Worm (Caenorhabditis elegans) whole organism, L3 larva: ENCODE measurements around the gene B0228.6.

Experiments
- R02D3.7 ChIP-seq: fragments of 150-350 bp; optimal IDR thresholded peaks from 2 replicates; lab custom pipeline; 2014; ENCODE audit warnings: missing biosample characterization, missing genetic modification characterization
- ama-1 ChIP-seq: fragments of 150-350 bp; optimal IDR thresholded peaks from 2 replicates; lab custom pipeline; 2018
- elt-2 ChIP-seq: sonication (generic microtip); optimal IDR thresholded peaks from 2 replicates; lab custom pipeline; 2016; ENCODE audit warnings: missing genetic modification reagents, mild to moderate bottlenecking, missing genetic modification characterization, missing compliant biosample characterization
- fos-1 ChIP-seq: fragments of 150-350 bp; optimal IDR thresholded peaks from 2 replicates; lab custom pipeline; 2014; ENCODE audit warnings: missing biosample characterization, missing genetic modification characterization
- lsy-12 ChIP-seq: sonication (generic microtip); optimal IDR thresholded peaks from 2 replicates; lab custom pipeline; 2016; ENCODE audit warnings: mild to moderate bottlenecking, missing genetic modification characterization, missing compliant biosample characterization
- nhr-23 ChIP-seq: fragments of 150-350 bp; optimal IDR thresholded peaks from 2 replicates; lab custom pipeline; 2014; ENCODE audit warnings: missing biosample characterization, missing genetic modification reagents, missing genetic modification characterization
- nhr-237 ChIP-seq: fragments of 150-350 bp; optimal IDR thresholded peaks from 2 replicates; lab custom pipeline; 2014; ENCODE audit warnings: missing biosample characterization, missing genetic modification characterization
- nhr-77 ChIP-seq: fragments of 150-350 bp; optimal IDR thresholded peaks from 2 replicates; lab custom pipeline; 2014; ENCODE audit warnings: missing biosample characterization, missing genetic modification characterization
- snpc-4 ChIP-seq: fragments of 150-350 bp; optimal IDR thresholded peaks from 2 replicates; lab custom pipeline; 2014; ENCODE audit warnings: missing biosample characterization, missing genetic modification characterization
- tbx-2 ChIP-seq: sonication (generic microtip); optimal IDR thresholded peaks from 2 replicates; lab custom pipeline; 2016; ENCODE audit warnings: mild to moderate bottlenecking, missing genetic modification characterization, missing compliant biosample characterization
- ztf-4 ChIP-seq: fragments of 150-350 bp; optimal IDR thresholded peaks from 2 replicates; lab custom pipeline; 2014; ENCODE audit warnings: missing biosample characterization, missing genetic modification characterization

DNA sequence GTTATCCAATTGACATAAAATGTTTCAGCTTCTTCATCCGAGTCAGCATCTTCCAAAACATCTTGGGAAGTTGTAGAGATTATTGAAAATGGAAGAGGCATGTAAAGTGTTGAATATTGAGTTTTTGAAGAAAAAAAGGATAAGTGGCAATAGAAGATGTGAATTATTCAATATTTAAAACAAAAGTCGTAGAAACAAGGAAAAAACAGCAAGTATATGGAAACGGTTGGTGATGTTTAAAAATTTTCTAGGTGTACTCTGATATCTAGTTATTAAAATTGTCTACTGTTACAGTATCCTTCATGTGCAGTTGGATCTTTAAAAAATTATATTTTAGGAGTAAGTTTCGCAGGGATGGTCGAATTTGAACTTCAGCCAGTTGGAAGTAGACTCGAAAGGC is 17.0 kb upstream of the B0228.6 start, which contains the start of gene C06A8.8:
- TF ChIP-seq elt-2 (tag; lab: Kevin White, UChicago) (no peak), nhr-77 (no peak), R02D3.7 (tag; lab: Kevin White, UChicago) (no peak), fos-1 (tag; lab: Kevin White, UChicago) (no peak), snpc-4 (tag; lab: Kevin White, UChicago) (no peak), lsy-12 (no peak), ama-1 (lab: Kevin White, UChicago) (no peak), ztf-4 (no peak), tbx-2 (tag; lab: Kevin White, UChicago) (no peak), nhr-23 (no peak), nhr-237 (no peak)
